Worm (Caenorhabditis elegans) whole organism, young adult: ENCODE measurements around the gene D2024.1.

Experiments
- B0035.1 ChIP-seq: sonication (generic microtip); optimal IDR thresholded peaks from 2 replicates; lab custom pipeline; 2016; ENCODE audit warnings: missing genetic modification characterization, mild to moderate bottlenecking, missing compliant biosample characterization, missing genotype, missing genetic modification reagents
- B0336.3 ChIP-seq: fragments of 200-800 bp; sonication (Bioruptor generic); IDR thresholded peaks from 2 replicates; pipeline ENCODE4 v1.3.6; 2022; ENCODE audit warnings: missing genetic modification characterization, missing compliant biosample characterization
- C06A6.2 ChIP-seq: fragments of 200-800 bp; sonication (Bioruptor generic); conservative IDR thresholded peaks from 2 replicates; pipeline ENCODE4 v1.3.6; 2022; ENCODE audit warnings: missing genetic modification characterization, missing compliant biosample characterization
- F23B12.7 ChIP-seq: sonication (generic microtip); optimal IDR thresholded peaks from 2 replicates; lab custom pipeline; 2017; ENCODE audit warnings: missing genetic modification characterization, mild to moderate bottlenecking, missing compliant biosample characterization, antibody characterized with exemption, moderate library complexity; ENCODE audit not compliant: insufficient read depth
- F33H1.4 ChIP-seq: fragments of 200-800 bp; sonication (Bioruptor generic); IDR thresholded peaks from 2 replicates; pipeline ENCODE4 v1.3.6; 2022; ENCODE audit warnings: missing genetic modification reagents, missing genetic modification characterization, missing compliant biosample characterization
- F39B2.1 ChIP-seq: fragments of 200-800 bp; sonication (Bioruptor generic); IDR thresholded peaks from 2 replicates; pipeline ENCODE4 v1.3.6; 2022; ENCODE audit warnings: missing genetic modification reagents, missing genetic modification characterization, missing compliant biosample characterization
- F52B5.7 ChIP-seq: sonication (generic microtip); optimal IDR thresholded peaks from 2 replicates; lab custom pipeline; 2016; ENCODE audit warnings: mild to moderate bottlenecking, missing genetic modification characterization, missing compliant biosample characterization
- F55B11.4 ChIP-seq: sonication (generic microtip); optimal IDR thresholded peaks from 2 replicates; lab custom pipeline; 2016; ENCODE audit warnings: missing compliant biosample characterization, missing genetic modification characterization, borderline replicate concordance; ENCODE audit not compliant: insufficient read depth
- T26A5.8 ChIP-seq: sonication (generic microtip); optimal IDR thresholded peaks from 2 replicates; lab custom pipeline; 2016; ENCODE audit warnings: missing genetic modification characterization, missing compliant biosample characterization
- Y95B8A.8 ChIP-seq: fragments of 200-800 bp; sonication (Bioruptor generic); IDR thresholded peaks from 2 replicates; pipeline ENCODE4 v1.3.6; 2022; ENCODE audit warnings: missing genetic modification reagents, missing genetic modification characterization, missing compliant biosample characterization
- attf-3 ChIP-seq: fragments of 200-800 bp; sonication (Bioruptor generic); conservative IDR thresholded peaks from 2 replicates; pipeline ENCODE4 v1.3.6; 2022; ENCODE audit warnings: missing genetic modification reagents, missing genetic modification characterization, missing compliant biosample characterization
- ccch-3 ChIP-seq: fragments of 200-800 bp; sonication (Bioruptor generic); optimal IDR thresholded peaks from 2 replicates; lab custom pipeline; 2018; ENCODE audit warnings: mild to moderate bottlenecking, missing genetic modification characterization, missing compliant biosample characterization
- cebp-2 ChIP-seq: fragments of 200-800 bp; sonication (Bioruptor generic); IDR thresholded peaks from 2 replicates; pipeline ENCODE4 v1.3.6; 2022; ENCODE audit warnings: missing genetic modification characterization, missing compliant biosample characterization
- ceh-40 ChIP-seq: fragments of 200-800 bp; sonication (Bioruptor generic); IDR thresholded peaks from 2 replicates; pipeline ENCODE4 v1.3.6; 2022; ENCODE audit warnings: missing genetic modification characterization, missing compliant biosample characterization
- ceh-91 ChIP-seq: fragments of 200-800 bp; sonication (Bioruptor generic); IDR thresholded peaks from 2 replicates; pipeline ENCODE4 v1.3.6; 2022; ENCODE audit warnings: missing genetic modification reagents, missing genetic modification characterization, missing compliant biosample characterization
- dox-1 ChIP-seq: fragments of 200-800 bp; sonication (Bioruptor generic); IDR thresholded peaks from 2 replicates; pipeline ENCODE4 v1.3.6; 2022; ENCODE audit warnings: missing genetic modification reagents, missing genetic modification characterization, missing compliant biosample characterization
- egl-44 ChIP-seq: fragments of 200-800 bp; sonication (Bioruptor generic); IDR thresholded peaks from 2 replicates; pipeline ENCODE4 v1.3.6; 2022; ENCODE audit warnings: missing genetic modification reagents, missing genetic modification characterization, missing compliant biosample characterization
- ets-4 ChIP-seq: fragments of 200-800 bp; sonication (Bioruptor generic); optimal IDR thresholded peaks from 2 replicates; lab custom pipeline; 2018; ENCODE audit warnings: mild to moderate bottlenecking, missing genetic modification characterization, missing compliant biosample characterization
- hlh-26 ChIP-seq: fragments of 200-800 bp; sonication (Bioruptor generic); conservative IDR thresholded peaks from 2 replicates; pipeline ENCODE4 v1.3.6; 2022; ENCODE audit warnings: missing genetic modification reagents, missing genetic modification characterization, missing compliant biosample characterization
- hmg-1.2 ChIP-seq: fragments of 200-800 bp; sonication (Bioruptor generic); IDR thresholded peaks from 2 replicates; pipeline ENCODE4 v1.3.6; 2022; ENCODE audit warnings: missing genetic modification reagents, missing genetic modification characterization, missing compliant biosample characterization
- hrde-1 ChIP-seq: sonication (generic microtip); optimal IDR thresholded peaks from 2 replicates; lab custom pipeline; 2016; ENCODE audit warnings: missing genetic modification characterization, mild to moderate bottlenecking, missing compliant biosample characterization, moderate library complexity, missing genotype, missing genetic modification reagents, borderline replicate concordance
- let-607 ChIP-seq, 2 experiments: fragments of 200-800 bp in 1 of 2; sonication (Bioruptor generic) in 1 of 2; sonication (generic microtip) in 1 of 2; optimal IDR thresholded peaks; 2 replicates each; lab custom pipeline; 2016 to 2018; ENCODE audit warnings: mild to moderate bottlenecking in 2 of 2, missing compliant biosample characterization in 2 of 2, missing genetic modification characterization in 2 of 2, moderate library complexity in 2 of 2, missing genotype in 1 of 2
- lin-26 ChIP-seq: fragments of 200-800 bp; sonication (Bioruptor generic); IDR thresholded peaks from 2 replicates; pipeline ENCODE4 v1.3.6; 2022; ENCODE audit warnings: missing genetic modification reagents, missing genetic modification characterization, missing compliant biosample characterization
- lsl-1 ChIP-seq: fragments of 200-800 bp; sonication (Bioruptor generic); optimal IDR thresholded peaks from 2 replicates; lab custom pipeline; 2018; ENCODE audit warnings: mild to moderate bottlenecking, missing genetic modification characterization, moderate library complexity, missing compliant biosample characterization
- lsy-27 ChIP-seq: sonication (generic microtip); optimal IDR thresholded peaks from 2 replicates; lab custom pipeline; 2017; ENCODE audit warnings: missing genetic modification characterization, mild to moderate bottlenecking, missing compliant biosample characterization, antibody characterized with exemption, missing genotype, borderline replicate concordance; ENCODE audit not compliant: insufficient read depth
- mes-4 ChIP-seq: sonication (generic microtip); optimal IDR thresholded peaks from 2 replicates; lab custom pipeline; 2016; ENCODE audit warnings: missing genotype, missing genetic modification characterization, missing compliant biosample characterization
- mxl-1 ChIP-seq: sonication (generic microtip); optimal IDR thresholded peaks from 2 replicates; lab custom pipeline; 2016; ENCODE audit warnings: missing genetic modification characterization, missing compliant biosample characterization
- sdz-38 ChIP-seq: sonication (generic microtip); optimal IDR thresholded peaks from 2 replicates; lab custom pipeline; 2016; ENCODE audit warnings: missing genotype, missing genetic modification characterization, missing compliant biosample characterization
- sea-2 ChIP-seq: fragments of 200-800 bp; sonication (Bioruptor generic); IDR thresholded peaks from 2 replicates; pipeline ENCODE4 v1.3.6; 2022; ENCODE audit warnings: missing genetic modification characterization, missing compliant biosample characterization
- snpc-1.1 ChIP-seq: sonication (generic microtip); optimal IDR thresholded peaks from 2 replicates; lab custom pipeline; 2017; ENCODE audit warnings: missing genetic modification characterization, mild to moderate bottlenecking, missing compliant biosample characterization, antibody characterized with exemption, moderate library complexity, missing genotype, missing genetic modification reagents; ENCODE audit not compliant: insufficient read depth
- sptf-2 ChIP-seq: fragments of 200-800 bp; sonication (Bioruptor generic); optimal IDR thresholded peaks from 2 replicates; lab custom pipeline; 2018; ENCODE audit warnings: mild to moderate bottlenecking, missing genetic modification characterization, missing compliant biosample characterization
- xnd-1 ChIP-seq: sonication (generic microtip); optimal IDR thresholded peaks from 2 replicates; lab custom pipeline; 2016; ENCODE audit warnings: missing genotype, missing genetic modification reagents, missing genetic modification characterization, missing compliant biosample characterization
- ztf-22 ChIP-seq: fragments of 200-800 bp; sonication (Bioruptor generic); optimal IDR thresholded peaks from 2 replicates; lab custom pipeline; 2018; ENCODE audit warnings: mild to moderate bottlenecking, missing genetic modification characterization, moderate library complexity, missing compliant biosample characterization
- ztf-25 ChIP-seq: fragments of 200-800 bp; sonication (Bioruptor generic); IDR thresholded peaks from 2 replicates; pipeline ENCODE4 v1.3.6; 2022; ENCODE audit warnings: missing genetic modification reagents, missing genetic modification characterization, missing compliant biosample characterization

Gene D2024.1

ce11 chrIV:7219398-7220087 lies 27.8 kb upstream of the D2024.1 start, which contains the start of the genes glb-23 and R13A1.1:
TSS of gene glb-23 (minus strand) at chrIV:7219498.
TSS of gene R13A1.1 (plus strand) at chrIV:7220037.
- TF ChIP-seq F39B2.1 (no peak), F23B12.7 (tag; lab: Kevin White, UChicago) (no peak), C06A6.2 (GFP tag; lab: Robert Waterston, UW) (no peak), mes-4 (tag; lab: Kevin White, UChicago) (no peak)
- TF ChIP-seq, all 124 proteins: peak for 0

DNA sequence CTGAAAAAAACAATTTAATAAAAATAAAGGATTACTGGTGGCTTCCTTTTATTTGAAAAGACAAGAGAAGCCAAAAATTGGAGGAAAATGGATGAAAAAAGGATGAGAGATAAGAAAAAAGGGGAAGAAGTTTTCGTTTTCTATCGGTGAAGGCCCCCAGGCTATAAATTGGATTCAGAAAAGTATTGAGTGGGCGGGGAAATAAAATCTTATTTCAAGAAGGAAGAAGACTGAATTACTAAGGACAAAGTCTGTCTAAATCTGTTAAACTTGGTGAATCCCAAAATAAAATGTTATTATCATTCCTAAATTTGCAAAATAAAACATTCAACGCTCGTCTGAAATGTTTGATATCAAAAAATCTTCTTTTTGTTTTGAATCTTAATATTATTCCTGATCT lies 25.3 kb upstream of the D2024.1 start:
- TF ChIP-seq sptf-2 (no peak), ztf-22 (GFP tag; lab: Kevin White, UChicago) (no peak), ztf-25 (GFP tag; lab: Robert Waterston, UW) (no peak), xnd-1 (tag; lab: Kevin White, UChicago) (no peak)

DNA sequence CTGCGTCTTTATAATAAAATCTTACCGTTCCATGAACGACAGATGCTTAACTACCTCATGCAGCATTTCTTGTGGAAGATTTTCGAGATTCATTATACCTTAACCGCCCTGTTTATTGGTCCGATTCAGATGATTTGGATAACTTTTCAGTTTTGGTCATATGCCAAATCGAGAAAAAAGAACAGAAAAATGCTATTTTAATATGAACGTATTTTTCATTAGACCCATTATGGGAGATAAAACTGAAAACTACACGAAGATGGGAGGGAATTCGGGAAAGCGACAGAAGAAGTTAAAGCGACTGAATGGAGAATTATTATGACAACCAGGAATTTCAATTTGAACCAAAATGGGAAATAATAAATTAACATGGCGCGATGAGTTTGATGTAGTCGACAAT lies 20.3 kb upstream of the D2024.1 start, which contains the start of gene R13A1.10:
Gene R13A1.10, minus strand, starts transcription at position 101 of the 400 bp plus-strand sequence.
- TF ChIP-seq attf-3 (GFP tag; lab: Robert Waterston, UW) (no peak), F55B11.4 (tag; lab: Kevin White, UChicago) (no peak), mxl-1 (no peak), lsl-1 (no peak), F33H1.4 (no peak), ceh-40 (no peak), lin-26 (no peak), sdz-38 (no peak), dox-1 (GFP tag; lab: Robert Waterston, UW) (no peak), lsy-27 (tag; lab: Kevin White, UChicago) (no peak), let-607 (tag; optimal IDR thresholded peaks at IDR 0.05; lab: Kevin White, UChicago) (no peak), sea-2 (GFP tag; lab: Robert Waterston, UW) (no peak), ceh-91 (no peak), B0336.3 (GFP tag; lab: Robert Waterston, UW) (no peak), egl-44 (GFP tag; lab: Robert Waterston, UW) (no peak), ets-4 (GFP tag; lab: Kevin White, UChicago) (no peak), Y95B8A.8 (GFP tag; lab: Robert Waterston, UW) (no peak)

DNA sequence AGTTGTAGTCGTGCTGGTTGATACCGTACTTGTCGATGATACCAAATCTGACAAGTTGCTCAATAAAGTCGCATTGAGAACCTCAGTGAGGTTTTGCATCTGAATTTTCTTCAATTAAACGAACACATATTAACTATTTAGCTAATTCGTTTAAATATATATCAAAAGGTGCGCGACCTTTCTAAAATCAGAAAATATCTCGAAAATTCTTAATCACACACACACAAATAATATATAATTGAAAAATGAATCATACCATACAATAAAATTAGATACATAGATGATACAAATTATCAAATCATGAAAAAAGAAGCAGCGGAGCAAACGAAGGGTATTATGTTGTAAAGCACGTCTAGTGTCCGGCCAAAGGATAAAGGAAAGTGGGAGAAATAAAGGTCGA lies 19.1 kb upstream of the D2024.1 start, which contains the start of gene D2024.5:
Gene D2024.5, minus strand, starts transcription at position 101 of the 400 bp plus-strand sequence.
- TF ChIP-seq B0035.1 (tag; lab: Kevin White, UChicago) (no peak), hmg-1.2 (GFP tag; lab: Robert Waterston, UW) (no peak), ceh-40 (no peak), T26A5.8 (tag; lab: Kevin White, UChicago) (no peak), hrde-1 (no peak), F52B5.7 (tag; lab: Kevin White, UChicago) (no peak), hlh-26 (GFP tag; lab: Robert Waterston, UW) (no peak), snpc-1.1 (no peak), cebp-2 (GFP tag; lab: Robert Waterston, UW) (no peak), ccch-3 (GFP tag; lab: Kevin White, UChicago) (no peak), B0336.3 (GFP tag; lab: Robert Waterston, UW) (no peak), let-607 (tag; optimal IDR thresholded peaks at IDR 0.05; lab: Kevin White, UChicago) (no peak), egl-44 (GFP tag; lab: Robert Waterston, UW) (no peak)
